Fruit fly (Drosophila melanogaster) whole organism, prepupa: ENCODE data around the gene CG14507.

Experiments
- Blimp-1 ChIP-seq: fragments of 200-800 bp; sonication (Bioruptor generic); optimal IDR thresholded peaks from 3 replicates; lab custom pipeline; 2017; ENCODE audit warnings: missing biosample characterization, missing genetic modification characterization, mild to moderate bottlenecking, moderate library complexity, missing genetic modification reagents
- CG10631 ChIP-seq: fragments of 200-800 bp; sonication (Bioruptor generic); optimal IDR thresholded peaks from 2 replicates; lab custom pipeline; 2016; ENCODE audit warnings: missing biosample characterization, missing genetic modification characterization
- CG10669 ChIP-seq: fragments of 200-800 bp; sonication (Bioruptor generic); optimal IDR thresholded peaks from 3 replicates; lab custom pipeline; 2018; ENCODE audit warnings: missing biosample characterization, mild to moderate bottlenecking, missing genetic modification characterization, moderate library complexity
- CG11294 ChIP-seq: fragments of 200-800 bp; sonication (Bioruptor generic); IDR thresholded peaks from 2 replicates; pipeline ENCODE4 v1.3.6; 2022; ENCODE audit warnings: missing biosample characterization, missing genetic modification characterization
- CG11762 ChIP-seq: fragments of 200-800 bp; sonication (Bioruptor generic); optimal IDR thresholded peaks from 3 replicates; lab custom pipeline; 2016; ENCODE audit warnings: missing biosample characterization, missing genetic modification characterization; ENCODE audit not compliant: insufficient read depth
- CG15336 ChIP-seq: fragments of 200-800 bp; sonication (Bioruptor generic); IDR thresholded peaks from 2 replicates; pipeline ENCODE4 v1.3.6; 2022; ENCODE audit warnings: missing biosample characterization, missing genetic modification characterization
- CG1621 ChIP-seq: fragments of 200-800 bp; sonication (Bioruptor generic); optimal IDR thresholded peaks from 3 replicates; lab custom pipeline; 2018; ENCODE audit warnings: missing biosample characterization, mild to moderate bottlenecking, missing genetic modification characterization
- CG16779 ChIP-seq: fragments of 200-800 bp; sonication (Bioruptor generic); optimal IDR thresholded peaks from 3 replicates; lab custom pipeline; 2017; ENCODE audit warnings: missing biosample characterization, mild to moderate bottlenecking, missing genetic modification characterization
- CG3032 ChIP-seq: fragments of 200-800 bp; optimal IDR thresholded peaks from 2 replicates; lab custom pipeline; 2019; ENCODE audit warnings: missing biosample characterization, mild to moderate bottlenecking, missing genetic modification characterization, moderate library complexity
- CG31627 ChIP-seq: fragments of 200-800 bp; sonication (Bioruptor generic); optimal IDR thresholded peaks from 3 replicates; lab custom pipeline; 2016; ENCODE audit warnings: missing biosample characterization, missing genetic modification characterization
- CG32006 ChIP-seq: fragments of 200-800 bp; sonication (Bioruptor generic); optimal IDR thresholded peaks from 3 replicates; lab custom pipeline; 2017; ENCODE audit warnings: missing biosample characterization, mild to moderate bottlenecking, missing genetic modification characterization
- CG34406 ChIP-seq: fragments of 200-800 bp; sonication (Bioruptor generic); optimal IDR thresholded peaks from 3 replicates; lab custom pipeline; 2016; ENCODE audit warnings: missing biosample characterization, missing genetic modification characterization
- CG3919 ChIP-seq: fragments of 200-800 bp; sonication (Bioruptor generic); optimal IDR thresholded peaks from 3 replicates; lab custom pipeline; 2016; ENCODE audit warnings: missing biosample characterization, missing genetic modification characterization
- CG6163 ChIP-seq: fragments of 200-800 bp; sonication (Bioruptor generic); IDR thresholded peaks from 3 replicates; pipeline ENCODE4 v1.3.6; 2022; ENCODE audit warnings: missing biosample characterization, missing genetic modification characterization
- CG6276 ChIP-seq: fragments of 200-800 bp; sonication (Bioruptor generic); optimal IDR thresholded peaks from 2 replicates; lab custom pipeline; 2017; ENCODE audit warnings: missing biosample characterization, mild to moderate bottlenecking, missing genetic modification characterization
- CG6808 ChIP-seq: fragments of 200-800 bp; sonication (Bioruptor generic); optimal IDR thresholded peaks from 3 replicates; lab custom pipeline; 2017; ENCODE audit warnings: missing biosample characterization, missing genetic modification characterization, mild to moderate bottlenecking, moderate library complexity, missing genetic modification reagents
- CG7368 ChIP-seq: fragments of 200-800 bp; sonication (Bioruptor generic); optimal IDR thresholded peaks from 3 replicates; lab custom pipeline; 2016; ENCODE audit warnings: missing biosample characterization, missing genetic modification characterization
- CG8119 ChIP-seq: fragments of 200-800 bp; sonication (Bioruptor generic); IDR thresholded peaks from 3 replicates; pipeline ENCODE4 v1.3.6; 2022; ENCODE audit warnings: missing biosample characterization, missing genetic modification characterization
- CG8632 ChIP-seq: fragments of 200-800 bp; sonication (Bioruptor generic); optimal IDR thresholded peaks from 3 replicates; lab custom pipeline; 2016; ENCODE audit warnings: missing biosample characterization, missing genetic modification characterization
- Eip78C ChIP-seq: fragments of 200-800 bp; sonication (Bioruptor generic); peaks from one replicate; lab custom pipeline; 2016; ENCODE audit warnings: missing biosample characterization, missing genetic modification characterization
- Eip93F ChIP-seq: fragments of 200-800 bp; sonication (Bioruptor generic); optimal IDR thresholded peaks from 2 replicates; lab custom pipeline; 2016; ENCODE audit warnings: missing biosample characterization, mild to moderate bottlenecking, missing genetic modification characterization
- Ets21C ChIP-seq: fragments of 200-800 bp; sonication (Bioruptor generic); optimal IDR thresholded peaks from 3 replicates; lab custom pipeline; 2016; ENCODE audit warnings: missing biosample characterization, missing genetic modification characterization
- Ets96B ChIP-seq: fragments of 200-800 bp; optimal IDR thresholded peaks from 2 replicates; lab custom pipeline; 2019; ENCODE audit warnings: missing biosample characterization, mild to moderate bottlenecking, missing genetic modification characterization, moderate library complexity
- Gug ChIP-seq: fragments of 200-800 bp; sonication (Bioruptor generic); IDR thresholded peaks from 2 replicates; pipeline ENCODE4 v1.3.6; 2022; ENCODE audit warnings: missing biosample characterization, missing genetic modification characterization
- Hr39 ChIP-seq: fragments of 200-800 bp; sonication (Bioruptor generic); optimal IDR thresholded peaks from 2 replicates; lab custom pipeline; 2016; ENCODE audit warnings: missing biosample characterization, missing genetic modification characterization
- Hr4 ChIP-seq: fragments of 200-800 bp; sonication (Bioruptor generic); optimal IDR thresholded peaks from 3 replicates; lab custom pipeline; 2016; ENCODE audit warnings: missing biosample characterization, missing genetic modification characterization
- OdsH ChIP-seq: fragments of 200-800 bp; sonication (Bioruptor generic); optimal IDR thresholded peaks from 3 replicates; lab custom pipeline; 2016; ENCODE audit warnings: missing biosample characterization, missing genetic modification characterization
- Smox ChIP-seq: fragments of 200-800 bp; sonication (Bioruptor generic); optimal IDR thresholded peaks from 3 replicates; lab custom pipeline; 2016; ENCODE audit warnings: missing biosample characterization, missing genetic modification characterization
- Sox102F ChIP-seq: fragments of 200-800 bp; sonication (Bioruptor generic); optimal IDR thresholded peaks from 2 replicates; lab custom pipeline; 2016; ENCODE audit warnings: missing biosample characterization, mild to moderate bottlenecking, missing genetic modification characterization
- Sox14 ChIP-seq: fragments of 200-800 bp; sonication (Bioruptor generic); optimal IDR thresholded peaks from 3 replicates; lab custom pipeline; 2016; ENCODE audit warnings: missing biosample characterization, missing genetic modification characterization
- Sox15 ChIP-seq: fragments of 200-800 bp; sonication (Bioruptor generic); optimal IDR thresholded peaks from 3 replicates; lab custom pipeline; 2016; ENCODE audit warnings: missing biosample characterization, missing genetic modification characterization
- achi ChIP-seq: fragments of 200-800 bp; sonication (Bioruptor generic); optimal IDR thresholded peaks from 3 replicates; lab custom pipeline; 2016; ENCODE audit warnings: missing biosample characterization, missing genetic modification characterization
- acj6 ChIP-seq: fragments of 200-800 bp; sonication (Bioruptor generic); optimal IDR thresholded peaks from 3 replicates; lab custom pipeline; 2016; ENCODE audit warnings: missing biosample characterization, missing genetic modification characterization
- dac ChIP-seq: fragments of 200-800 bp; sonication (Bioruptor generic); optimal IDR thresholded peaks from 2 replicates; lab custom pipeline; 2017; ENCODE audit warnings: missing biosample characterization, mild to moderate bottlenecking, missing genetic modification characterization
- dsx ChIP-seq: fragments of 200-800 bp; optimal IDR thresholded peaks from 3 replicates; lab custom pipeline; 2019; ENCODE audit warnings: missing biosample characterization, mild to moderate bottlenecking, missing genetic modification characterization, moderate library complexity; ENCODE audit not compliant: poor library complexity, severe bottlenecking
- eg ChIP-seq: fragments of 200-800 bp; sonication (Bioruptor generic); IDR thresholded peaks from 3 replicates; pipeline ENCODE4 v1.3.6; 2022; ENCODE audit warnings: missing biosample characterization, missing genetic modification characterization
- fd59A ChIP-seq: fragments of 200-800 bp; sonication (Bioruptor generic); optimal IDR thresholded peaks from 2 replicates; lab custom pipeline; 2017; ENCODE audit warnings: missing biosample characterization, mild to moderate bottlenecking, missing genetic modification characterization, missing genetic modification reagents
- fd85E ChIP-seq: fragments of 200-800 bp; sonication (Bioruptor generic); optimal IDR thresholded peaks from 3 replicates; lab custom pipeline; 2016; ENCODE audit warnings: missing biosample characterization, missing genetic modification characterization
- fkh ChIP-seq: fragments of 200-800 bp; sonication (Bioruptor generic); optimal IDR thresholded peaks from 3 replicates; lab custom pipeline; 2017; ENCODE audit warnings: missing biosample characterization, mild to moderate bottlenecking, missing genetic modification characterization, moderate library complexity
- lz ChIP-seq: fragments of 200-800 bp; sonication (Bioruptor generic); optimal IDR thresholded peaks from 3 replicates; lab custom pipeline; 2016; ENCODE audit warnings: missing biosample characterization, missing genetic modification characterization
- pdm3 ChIP-seq: fragments of 200-800 bp; sonication (Bioruptor generic); optimal IDR thresholded peaks from 3 replicates; lab custom pipeline; 2016; ENCODE audit warnings: missing biosample characterization, missing genetic modification characterization
- spab ChIP-seq: fragments of 200-800 bp; sonication (Bioruptor generic); optimal IDR thresholded peaks from 2 replicates; lab custom pipeline; 2017; ENCODE audit warnings: missing biosample characterization, mild to moderate bottlenecking, missing genetic modification characterization, missing genetic modification reagents
- svp ChIP-seq: fragments of 200-800 bp; sonication (Bioruptor generic); peaks from one replicate; lab custom pipeline; 2016; ENCODE audit warnings: missing biosample characterization, missing genetic modification characterization
- topi ChIP-seq: fragments of 200-800 bp; sonication (Bioruptor generic); optimal IDR thresholded peaks from 3 replicates; lab custom pipeline; 2016; ENCODE audit warnings: missing biosample characterization, missing genetic modification characterization

Gene CG14507

dm6 chr3R:29214262-29214661, 13.3 kb downstream of the CG14507 start (continued):
- TF ChIP-seq CG7368 (GFP tag; lab: Kevin White, UChicago) (peak; percentile 100), Eip93F (GFP tag; lab: Kevin White, UChicago) (peak; percentile 99), Hr39 (GFP tag; lab: Kevin White, UChicago) (peak; percentile 99), CG10631 (peak; percentile 100), Eip78C (GFP tag; lab: Kevin White, UChicago) (peak; percentile 100), pdm3 (peak; percentile 100), Hr4 (GFP tag; lab: Kevin White, UChicago) (peak; percentile 100), Sox15 (GFP tag; lab: Kevin White, UChicago) (peak; percentile 99), Sox14 (GFP tag; lab: Kevin White, UChicago) (peak; percentile 100), Sox102F (GFP tag; lab: Kevin White, UChicago) (peak; percentile 100), dsx (peak; percentile 99), CG3919 (GFP tag; lab: Kevin White, UChicago) (peak; percentile 100), lz (GFP tag; lab: Kevin White, UChicago) (peak; percentile 100), topi (GFP tag; lab: Kevin White, UChicago) (peak; percentile 100), Blimp-1 (GFP tag; lab: Kevin White, UChicago) (peak; percentile 98), fkh (peak; percentile 97), CG31627 (peak; percentile 100), CG6808 (peak; percentile 99), Smox (GFP tag; lab: Kevin White, UChicago) (peak; percentile 100), CG10669 (GFP tag; lab: Kevin White, UChicago) (peak; percentile 100), CG6163 (GFP tag; lab: Robert Waterston, UW) (peak; percentile 100), CG11294 (GFP tag; lab: Robert Waterston, UW) (peak; percentile 99), achi (GFP tag; lab: Kevin White, UChicago) (peak; percentile 99)
- TF ChIP-seq, all 60 proteins: peak for 60

DNA sequence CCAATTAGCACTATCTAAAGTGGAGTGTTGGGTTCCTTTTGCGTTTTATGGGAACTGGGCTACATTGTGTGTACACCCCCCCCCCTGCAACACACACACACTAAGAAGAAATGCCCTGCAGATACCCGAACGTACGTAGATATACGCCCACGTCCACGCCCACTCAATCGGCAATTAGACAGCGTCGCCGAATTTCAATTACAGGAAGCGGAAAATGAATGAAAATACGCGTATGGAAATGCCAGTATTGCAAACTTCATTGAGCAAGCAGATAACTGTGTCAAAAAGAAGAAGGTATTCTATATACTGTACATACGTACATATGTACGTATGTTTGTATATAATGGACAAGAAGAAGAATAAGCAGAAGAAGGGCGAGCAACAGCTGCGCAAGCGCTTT, 14.1 kb downstream of the CG14507 start:
- no peak for TF ChIP-seq CG6808
- TF ChIP-seq CG11762 (GFP tag; lab: Kevin White, UChicago): no peak
- no peak for TF ChIP-seq CG6163 (GFP tag; lab: Robert Waterston, UW)
- no peak for TF ChIP-seq CG3919 (GFP tag; lab: Kevin White, UChicago)
- TF ChIP-seq Ets96B (tag; lab: Kevin White, UChicago): no peak
- TF ChIP-seq Smox (GFP tag; lab: Kevin White, UChicago): no peak
- no peak for TF ChIP-seq Eip93F (GFP tag; lab: Kevin White, UChicago)
- TF ChIP-seq topi (GFP tag; lab: Kevin White, UChicago): no peak
- no peak for TF ChIP-seq OdsH (GFP tag; lab: Kevin White, UChicago)
- TF ChIP-seq Ets21C (GFP tag; lab: Kevin White, UChicago): no peak
- no peak for TF ChIP-seq CG8119 (GFP tag; lab: Robert Waterston, UW)

- no peak for TF ChIP-seq acj6 (GFP tag; lab: Kevin White, UChicago)
- TF ChIP-seq, all 60 proteins: peak for 0
Measured at dm6 chr3R:29212534-29212933, 15.0 kb downstream of the CG14507 start.

- TF ChIP-seq CG15336 (GFP tag; lab: Robert Waterston, UW) (peak; percentile 35), CG1621 (no peak), svp (GFP tag; lab: Kevin White, UChicago) (peak; percentile 21), spab (GFP tag; lab: Kevin White, UChicago) (no peak), CG32006 (GFP tag; lab: Kevin White, UChicago) (peak; percentile 58), achi (GFP tag; lab: Kevin White, UChicago) (peak; percentile 52), CG16779 (tag; lab: Kevin White, UChicago) (no peak), CG3032 (tag; lab: Kevin White, UChicago) (peak; percentile 5), Hr4 (GFP tag; lab: Kevin White, UChicago) (peak; percentile 23), Sox102F (GFP tag; lab: Kevin White, UChicago) (no peak), Eip78C (GFP tag; lab: Kevin White, UChicago) (peak; percentile 67), dac (GFP tag; lab: Kevin White, UChicago) (no peak), CG6163 (GFP tag; lab: Robert Waterston, UW) (0 out of 3 replicates have a peak, but pooled peaks have one; percentile 31), CG8632 (GFP tag; lab: Kevin White, UChicago) (no peak), CG11762 (GFP tag; lab: Kevin White, UChicago) (peak; percentile 35), CG6276 (GFP tag; lab: Kevin White, UChicago) (peak; percentile 63), CG34406 (no peak), fd85E (no peak), Ets96B (tag; lab: Kevin White, UChicago) (peak; percentile 12), CG10631 (peak; percentile 41), pdm3 (no peak), fd59A (GFP tag; lab: Kevin White, UChicago) (no peak), eg (GFP tag; lab: Robert Waterston, UW) (peak; percentile 54; the same call in 1 of the 3 replicates), CG11294 (GFP tag; lab: Robert Waterston, UW) (no peak), lz (GFP tag; lab: Kevin White, UChicago) (no peak), Ets21C (GFP tag; lab: Kevin White, UChicago) (no peak), Gug (GFP tag; lab: Robert Waterston, UW) (peak; percentile 37; the same call in 1 of the 2 replicates)
Measured at dm6 chr3R:29211702-29212101, 15.8 kb downstream of the CG14507 start.
